1 fruit fly cellular context compared by ENCODE assay signal in genomic region chr2L:12463037-12463436, dm6.
TF ChIP-seq lines count a peak whose summit lies in the region.

No protein-coding gene starts in this region.

TF ChIP-seq in whole organism, embryonic, 481 proteins besides CTCF, POLR2A, EP300 and RAD21 (continued from another document and continues in another):
- TF ChIP-seq Spps (tag; optimal IDR thresholded peaks at IDR 0.05; lab: Kevin White, UChicago): no peak
- no peak for TF ChIP-seq grn (GFP tag; optimal IDR thresholded peaks at IDR 0.05; lab: Kevin White, UChicago)
- peak; percentile 18 for TF ChIP-seq CG11504 (tag; optimal IDR thresholded peaks at IDR 0.05; lab: Kevin White, UChicago)
- no peak for TF ChIP-seq CG12104 (GFP tag; optimal IDR thresholded peaks at IDR 0.05; lab: Kevin White, UChicago)
- peak; percentile 8 for TF ChIP-seq scrt (GFP tag; optimal IDR thresholded peaks at IDR 0.05; lab: Kevin White, UChicago)
- no peak for TF ChIP-seq E2f2 (GFP tag; IDR thresholded peaks at IDR 0.05; lab: Robert Waterston, UW)
- no peak for TF ChIP-seq gt (GFP tag; IDR thresholded peaks at IDR 0.05; lab: Robert Waterston, UW)
- no peak for TF ChIP-seq slou (GFP tag; optimal IDR thresholded peaks at IDR 0.05; lab: Kevin White, UChicago)
- peak; percentile 67 for TF ChIP-seq CG10543 (GFP tag; optimal IDR thresholded peaks at IDR 0.05; lab: Kevin White, UChicago)
- peak; percentile 68 for TF ChIP-seq sens (GFP tag; lab: Kevin White, UChicago)
- no peak for TF ChIP-seq Bteb2 (GFP tag; optimal IDR thresholded peaks at IDR 0.05; lab: Kevin White, UChicago)
- no peak for TF ChIP-seq eyg (GFP tag; optimal IDR thresholded peaks at IDR 0.05; lab: Kevin White, UChicago)
- TF ChIP-seq MESR4 (GFP tag; optimal IDR thresholded peaks at IDR 0.05; lab: Kevin White, UChicago): no peak
- no peak for TF ChIP-seq CG31224 (GFP tag; IDR thresholded peaks at IDR 0.05; lab: Robert Waterston, UW)
- TF ChIP-seq danr (GFP tag; IDR thresholded peaks at IDR 0.05; lab: Robert Waterston, UW): no peak
- TF ChIP-seq GATAe (GFP tag; conservative IDR thresholded peaks at IDR 0.05; lab: Robert Waterston, UW): no peak
- no peak for TF ChIP-seq CG42726 (GFP tag; IDR thresholded peaks at IDR 0.05; lab: Robert Waterston, UW; ENCODE audit: partially characterized antibody)
- TF ChIP-seq ase (GFP tag; IDR thresholded peaks at IDR 0.05; lab: Robert Waterston, UW): no peak
- TF ChIP-seq trem (tag; optimal IDR thresholded peaks at IDR 0.05; lab: Kevin White, UChicago): no peak
- TF ChIP-seq CG17359 (tag; optimal IDR thresholded peaks at IDR 0.05; lab: Kevin White, UChicago): peak; percentile 57
- no peak for TF ChIP-seq zen2 (GFP tag; IDR thresholded peaks at IDR 0.05; lab: Robert Waterston, UW; ENCODE audit: partially characterized antibody)
- TF ChIP-seq chn (GFP tag; optimal IDR thresholded peaks at IDR 0.05; lab: Kevin White, UChicago): no peak
- TF ChIP-seq CG2678 (tag; optimal IDR thresholded peaks at IDR 0.05; lab: Kevin White, UChicago): peak; percentile 58
- TF ChIP-seq CkIIα-i1 (GFP tag; IDR thresholded peaks at IDR 0.05; lab: Robert Waterston, UW): no peak
- TF ChIP-seq ftz-f1 (GFP tag; optimal IDR thresholded peaks at IDR 0.05; lab: Kevin White, UChicago): no peak
- no peak for TF ChIP-seq CG10274 (GFP tag; optimal IDR thresholded peaks at IDR 0.05; lab: Kevin White, UChicago)
- no peak for TF ChIP-seq Oaz (GFP tag; IDR thresholded peaks at IDR 0.05; lab: Robert Waterston, UW)
- TF ChIP-seq Atf3 (GFP tag; optimal IDR thresholded peaks at IDR 0.05; lab: Kevin White, UChicago): no peak
- peak; percentile 64 for TF ChIP-seq CG18599 (GFP tag; optimal IDR thresholded peaks at IDR 0.05; lab: Kevin White, UChicago)
- TF ChIP-seq Sry-β (GFP tag; optimal IDR thresholded peaks at IDR 0.05; lab: Kevin White, UChicago): no peak
- no peak for TF ChIP-seq CG6175 (GFP tag; IDR thresholded peaks at IDR 0.05; lab: Robert Waterston, UW)
- peak; percentile 69 for TF ChIP-seq Asciz (GFP tag; optimal IDR thresholded peaks at IDR 0.05; lab: Kevin White, UChicago)
- no peak for TF ChIP-seq tup (GFP tag; optimal IDR thresholded peaks at IDR 0.05; lab: Kevin White, UChicago)
- TF ChIP-seq HLH3B (GFP tag; IDR thresholded peaks at IDR 0.05; lab: Robert Waterston, UW): no peak
- TF ChIP-seq Hr3 (GFP tag; optimal IDR thresholded peaks at IDR 0.05; lab: Kevin White, UChicago): no peak
- TF ChIP-seq CG7271 (tag; optimal IDR thresholded peaks at IDR 0.05; lab: Kevin White, UChicago): peak; percentile 10
- TF ChIP-seq NK7.1 (GFP tag; optimal IDR thresholded peaks at IDR 0.05; lab: Kevin White, UChicago): no peak
- no peak for TF ChIP-seq her (GFP tag; optimal IDR thresholded peaks at IDR 0.05; lab: Kevin White, UChicago)
- no peak for TF ChIP-seq Fer2 (tag; optimal IDR thresholded peaks at IDR 0.05; lab: Kevin White, UChicago)
- TF ChIP-seq Sry-δ (GFP tag; optimal IDR thresholded peaks at IDR 0.05; lab: Kevin White, UChicago): no peak
- no peak for TF ChIP-seq Mad (GFP tag; optimal IDR thresholded peaks at IDR 0.05; lab: Kevin White, UChicago)
- TF ChIP-seq cad (GFP tag; optimal IDR thresholded peaks at IDR 0.05; lab: Kevin White, UChicago): no peak
- no peak for TF ChIP-seq pzg (GFP tag; optimal IDR thresholded peaks at IDR 0.05; lab: Kevin White, UChicago)
- 0 out of 2 replicates have a peak, but pooled peaks have one; percentile 33 for TF ChIP-seq Ptx1 (GFP tag; IDR thresholded peaks at IDR 0.05; lab: Robert Waterston, UW)
- TF ChIP-seq lilli (GFP tag; optimal IDR thresholded peaks at IDR 0.05; lab: Kevin White, UChicago): no peak
- no peak for TF ChIP-seq CG14441 (GFP tag; IDR thresholded peaks at IDR 0.05; lab: Robert Waterston, UW)
- TF ChIP-seq fd3F (GFP tag; optimal IDR thresholded peaks at IDR 0.05; lab: Kevin White, UChicago): no peak
- TF ChIP-seq CG12769 (tag; optimal IDR thresholded peaks at IDR 0.05; lab: Kevin White, UChicago): peak; percentile 28
- 0 out of 4 replicates have a peak, but pooled peaks have one; percentile 68 for TF ChIP-seq chinmo (GFP tag; IDR thresholded peaks at IDR 0.05; lab: Robert Waterston, UW; ENCODE audit: partially characterized antibody)
- TF ChIP-seq Dek (tag; optimal IDR thresholded peaks at IDR 0.05; lab: Kevin White, UChicago): peak; percentile 40
- TF ChIP-seq Nf-YB (GFP tag; optimal IDR thresholded peaks at IDR 0.05; lab: Kevin White, UChicago): no peak
- 0 out of 2 replicates have a peak, but pooled peaks have one; percentile 3 for TF ChIP-seq CG1024 (GFP tag; IDR thresholded peaks at IDR 0.05; lab: Robert Waterston, UW)
- peak; percentile 6 for TF ChIP-seq CG8281 (tag; optimal IDR thresholded peaks at IDR 0.05; lab: Kevin White, UChicago)
- no peak for TF ChIP-seq slp2 (GFP tag; optimal IDR thresholded peaks at IDR 0.05; lab: Kevin White, UChicago)
- peak; percentile 13 for TF ChIP-seq Xrp1 (GFP tag; IDR thresholded peaks at IDR 0.05; lab: Robert Waterston, UW)
- no peak for TF ChIP-seq Hsf (GFP tag; optimal IDR thresholded peaks at IDR 0.05; lab: Kevin White, UChicago)
- TF ChIP-seq CG9437 (GFP tag; optimal IDR thresholded peaks at IDR 0.05; lab: Kevin White, UChicago): no peak
- TF ChIP-seq CG11723 (GFP tag; optimal IDR thresholded peaks at IDR 0.05; lab: Kevin White, UChicago): no peak
- TF ChIP-seq fd64A (GFP tag; optimal IDR thresholded peaks at IDR 0.05; lab: Kevin White, UChicago): peak; percentile 63
- TF ChIP-seq CG11560 (tag; IDR thresholded peaks at IDR 0.05; lab: Robert Waterston, UW): no peak
- TF ChIP-seq CG6854 (GFP tag; optimal IDR thresholded peaks at IDR 0.05; lab: Kevin White, UChicago): peak; percentile 6
- TF ChIP-seq CG18619 (GFP tag; optimal IDR thresholded peaks at IDR 0.05; lab: Kevin White, UChicago): no peak
- TF ChIP-seq pfk (GFP tag; optimal IDR thresholded peaks at IDR 0.05; lab: Kevin White, UChicago): no peak
- TF ChIP-seq CG13123 (GFP tag; optimal IDR thresholded peaks at IDR 0.05; lab: Kevin White, UChicago): no peak
- TF ChIP-seq lov (optimal IDR thresholded peaks at IDR 0.05; lab: Kevin White, UChicago): no peak
- no peak for TF ChIP-seq lov (GFP tag; IDR thresholded peaks at IDR 0.05; lab: Robert Waterston, UW)
- no peak for TF ChIP-seq ab (GFP tag; optimal IDR thresholded peaks at IDR 0.05; lab: Kevin White, UChicago)
- TF ChIP-seq ttk (GFP tag; IDR thresholded peaks at IDR 0.05; lab: Robert Waterston, UW): no peak
- TF ChIP-seq Lpt (GFP tag; optimal IDR thresholded peaks at IDR 0.05; lab: Kevin White, UChicago): no peak
- TF ChIP-seq Sox100B (GFP tag; optimal IDR thresholded peaks at IDR 0.05; lab: Kevin White, UChicago): peak; percentile 40
- TF ChIP-seq peb (GFP tag; IDR thresholded peaks at IDR 0.05; lab: Robert Waterston, UW): no peak
- TF ChIP-seq CG10431 (GFP tag; optimal IDR thresholded peaks at IDR 0.05; lab: Kevin White, UChicago): no peak
- peak; percentile 35 for TF ChIP-seq Vsx1 (GFP tag; optimal IDR thresholded peaks at IDR 0.05; lab: Kevin White, UChicago)
- TF ChIP-seq ATbp (GFP tag; optimal IDR thresholded peaks at IDR 0.05; lab: Kevin White, UChicago): peak; percentile 65
- TF ChIP-seq odd (GFP tag; optimal IDR thresholded peaks at IDR 0.05; lab: Kevin White, UChicago): peak; percentile 34
- TF ChIP-seq Tbp (GFP tag; optimal IDR thresholded peaks at IDR 0.05; lab: Kevin White, UChicago): no peak
- no peak for TF ChIP-seq jigr1 (GFP tag; IDR thresholded peaks at IDR 0.05; lab: Robert Waterston, UW)
- TF ChIP-seq insv (GFP tag; optimal IDR thresholded peaks at IDR 0.05; lab: Kevin White, UChicago): no peak
- TF ChIP-seq CG17912 (GFP tag; optimal IDR thresholded peaks at IDR 0.05; lab: Kevin White, UChicago): no peak
- TF ChIP-seq CG7928 (GFP tag; optimal IDR thresholded peaks at IDR 0.05; lab: Kevin White, UChicago): no peak
- TF ChIP-seq tio (GFP tag; optimal IDR thresholded peaks at IDR 0.05; lab: Kevin White, UChicago): no peak
- TF ChIP-seq ERR (GFP tag; optimal IDR thresholded peaks at IDR 0.05; lab: Kevin White, UChicago): no peak
- TF ChIP-seq unpg (GFP tag; optimal IDR thresholded peaks at IDR 0.05; lab: Kevin White, UChicago): peak; percentile 19
- TF ChIP-seq CG17568 (GFP tag; optimal IDR thresholded peaks at IDR 0.05; lab: Kevin White, UChicago): peak; percentile 71
- TF ChIP-seq CG18764 (GFP tag; optimal IDR thresholded peaks at IDR 0.05; lab: Kevin White, UChicago): no peak
- TF ChIP-seq nerfin-1 (tag; optimal IDR thresholded peaks at IDR 0.05; lab: Kevin White, UChicago): no peak
- no peak for TF ChIP-seq CG30431 (GFP tag; optimal IDR thresholded peaks at IDR 0.05; lab: Kevin White, UChicago)
- no peak for TF ChIP-seq Hr39 (optimal IDR thresholded peaks at IDR 0.05; lab: Kevin White, UChicago)
- peak; percentile 36 for TF ChIP-seq CG1603 (tag; optimal IDR thresholded peaks at IDR 0.05; lab: Kevin White, UChicago)
- TF ChIP-seq Hr78 (GFP tag; optimal IDR thresholded peaks at IDR 0.05; lab: Kevin White, UChicago): no peak
- peak; percentile 33 for TF ChIP-seq CG6813 (GFP tag; optimal IDR thresholded peaks at IDR 0.05; lab: Kevin White, UChicago)
- TF ChIP-seq cas (GFP tag; IDR thresholded peaks at IDR 0.05; lab: Robert Waterston, UW): no peak
- no peak for TF ChIP-seq lola (GFP tag; optimal IDR thresholded peaks at IDR 0.05; lab: Kevin White, UChicago)
- no peak for TF ChIP-seq CG4404 (GFP tag; IDR thresholded peaks at IDR 0.05; lab: Robert Waterston, UW)
- TF ChIP-seq run (tag; optimal IDR thresholded peaks at IDR 0.05; lab: Kevin White, UChicago): no peak
- TF ChIP-seq pros (GFP tag; optimal IDR thresholded peaks at IDR 0.05; lab: Kevin White, UChicago): no peak
- TF ChIP-seq CG15696 (tag; optimal IDR thresholded peaks at IDR 0.05; lab: Kevin White, UChicago): no peak
- TF ChIP-seq toy (GFP tag; IDR thresholded peaks at IDR 0.05; lab: Robert Waterston, UW): no peak
- no peak for TF ChIP-seq Xbp1 (GFP tag; optimal IDR thresholded peaks at IDR 0.05; lab: Kevin White, UChicago)
- TF ChIP-seq fru (optimal IDR thresholded peaks at IDR 0.05; lab: Kevin White, UChicago): no peak
- TF ChIP-seq D19A (tag; optimal IDR thresholded peaks at IDR 0.05; lab: Kevin White, UChicago): no peak
- no peak for TF ChIP-seq inv (GFP tag; IDR thresholded peaks at IDR 0.05; lab: Robert Waterston, UW; ENCODE audit: partially characterized antibody)
- no peak for TF ChIP-seq CG33213 (GFP tag; optimal IDR thresholded peaks at IDR 0.05; lab: Kevin White, UChicago)
- TF ChIP-seq pum (GFP tag; optimal IDR thresholded peaks at IDR 0.05; lab: Kevin White, UChicago): no peak
- TF ChIP-seq Adf1 (GFP tag; IDR thresholded peaks at IDR 0.05; lab: Robert Waterston, UW): no peak
- TF ChIP-seq E2f1 (GFP tag; IDR thresholded peaks at IDR 0.05; lab: Robert Waterston, UW): no peak
- no peak for TF ChIP-seq dan (GFP tag; IDR thresholded peaks at IDR 0.05; lab: Robert Waterston, UW)
- TF ChIP-seq lmd (GFP tag; IDR thresholded peaks at IDR 0.05; lab: Robert Waterston, UW): no peak
- TF ChIP-seq CG30403 (GFP tag; optimal IDR thresholded peaks at IDR 0.05; lab: Kevin White, UChicago): no peak
- TF ChIP-seq luna (GFP tag; optimal IDR thresholded peaks at IDR 0.05; lab: Kevin White, UChicago): no peak
- TF ChIP-seq Eip74EF (GFP tag; optimal IDR thresholded peaks at IDR 0.05; lab: Kevin White, UChicago): peak in 1 of 2 experiments; percentile 40
- TF ChIP-seq corto (GFP tag; optimal IDR thresholded peaks at IDR 0.05; lab: Kevin White, UChicago): no peak
- TF ChIP-seq CG7963 (GFP tag; IDR thresholded peaks at IDR 0.05; lab: Robert Waterston, UW; ENCODE audit: partially characterized antibody): no peak
- TF ChIP-seq kah (GFP tag; optimal IDR thresholded peaks at IDR 0.05; lab: Kevin White, UChicago): peak; percentile 24
- TF ChIP-seq ewg (GFP tag; optimal IDR thresholded peaks at IDR 0.05; lab: Kevin White, UChicago): no peak
- no peak for TF ChIP-seq Atf-2 (GFP tag; optimal IDR thresholded peaks at IDR 0.05; lab: Kevin White, UChicago)
- no peak for TF ChIP-seq CHES-1-like (GFP tag; optimal IDR thresholded peaks at IDR 0.05; lab: Kevin White, UChicago)
- TF ChIP-seq CG11695 (GFP tag; IDR thresholded peaks at IDR 0.05; lab: Robert Waterston, UW): 0 out of 3 replicates have a peak, but pooled peaks have one; percentile 30
- no peak for TF ChIP-seq chm (GFP tag; IDR thresholded peaks at IDR 0.05; lab: Robert Waterston, UW)
- TF ChIP-seq disco-r (GFP tag; optimal IDR thresholded peaks at IDR 0.05; lab: Kevin White, UChicago): no peak
- TF ChIP-seq Ssrp (tag; optimal IDR thresholded peaks at IDR 0.05; lab: Kevin White, UChicago): no peak
- no peak for TF ChIP-seq ranshi (GFP tag; IDR thresholded peaks at IDR 0.05; lab: Robert Waterston, UW)
- TF ChIP-seq CG11085 (GFP tag; IDR thresholded peaks at IDR 0.05; lab: Robert Waterston, UW): no peak
- TF ChIP-seq CG1647 (GFP tag; optimal IDR thresholded peaks at IDR 0.05; lab: Kevin White, UChicago): no peak
- TF ChIP-seq exex (tag; optimal IDR thresholded peaks at IDR 0.05; lab: Kevin White, UChicago): peak; percentile 54
- TF ChIP-seq Chrac-16 (GFP tag; optimal IDR thresholded peaks at IDR 0.05; lab: Kevin White, UChicago): no peak
- TF ChIP-seq sens-2 (GFP tag; IDR thresholded peaks at IDR 0.05; lab: Robert Waterston, UW): no peak
- TF ChIP-seq CG9215 (GFP tag; IDR thresholded peaks at IDR 0.05; lab: Robert Waterston, UW): no peak
- no peak for TF ChIP-seq fd102C (GFP tag; optimal IDR thresholded peaks at IDR 0.05; lab: Kevin White, UChicago)
- no peak for TF ChIP-seq stc (GFP tag; IDR thresholded peaks at IDR 0.05; lab: Robert Waterston, UW)
- no peak for TF ChIP-seq oc (tag; optimal IDR thresholded peaks at IDR 0.05; lab: Kevin White, UChicago)
- no peak for TF ChIP-seq CG12236 (GFP tag; optimal IDR thresholded peaks at IDR 0.05; lab: Kevin White, UChicago)
- TF ChIP-seq Kr (GFP tag; optimal IDR thresholded peaks at IDR 0.05; lab: Kevin White, UChicago): no peak
- no peak for TF ChIP-seq NC2β (GFP tag; optimal IDR thresholded peaks at IDR 0.05; lab: Kevin White, UChicago)
- no peak for TF ChIP-seq pita (GFP tag; optimal IDR thresholded peaks at IDR 0.05; lab: Kevin White, UChicago)
- TF ChIP-seq zen (tag; optimal IDR thresholded peaks at IDR 0.05; lab: Kevin White, UChicago): no peak
- no peak for TF ChIP-seq klu (GFP tag; IDR thresholded peaks at IDR 0.05; lab: Robert Waterston, UW)
- TF ChIP-seq az2 (GFP tag; optimal IDR thresholded peaks at IDR 0.05; lab: Kevin White, UChicago): peak; percentile 18
- TF ChIP-seq gsb (GFP tag; IDR thresholded peaks at IDR 0.05; lab: Robert Waterston, UW): no peak
- TF ChIP-seq Fer3 (tag; optimal IDR thresholded peaks at IDR 0.05; lab: Kevin White, UChicago): peak; percentile 35
